Fruit fly (Drosophila melanogaster): ENCODE results near the gene NANS.
A peak's percentile ranks its signal among the peaks of the same experiment; 100 is the strongest.

Gene NANS

dm6 chr3R:12451376-12451775, 25.0 kb downstream of the NANS start (continued):
- TF ChIP-seq esn (GFP tag; optimal IDR thresholded peaks at IDR 0.05): peak; percentile 3
- no peak for TF ChIP-seq Smox (GFP tag; optimal IDR thresholded peaks at IDR 0.05)
- no peak for TF ChIP-seq CG6808 (GFP tag; optimal IDR thresholded peaks at IDR 0.05)
- no peak for TF ChIP-seq achi (GFP tag; optimal IDR thresholded peaks at IDR 0.05)
- TF ChIP-seq dsx (GFP tag; optimal IDR thresholded peaks at IDR 0.05; ENCODE audit: poor library complexity, severe bottlenecking): no peak
- TF ChIP-seq Sox14 (GFP tag; optimal IDR thresholded peaks at IDR 0.05): no peak
- TF ChIP-seq CG3032 (tag; optimal IDR thresholded peaks at IDR 0.05): peak; percentile 23
- TF ChIP-seq spab (GFP tag; optimal IDR thresholded peaks at IDR 0.05): peak; percentile 17
- no peak for TF ChIP-seq Lpt (GFP tag; optimal IDR thresholded peaks at IDR 0.05)
- no peak for TF ChIP-seq CG9139 (GFP tag; optimal IDR thresholded peaks at IDR 0.05)
- TF ChIP-seq CG6792 (GFP tag; optimal IDR thresholded peaks at IDR 0.05): no peak
- TF ChIP-seq Gug (GFP tag; IDR thresholded peaks at IDR 0.05): peak; percentile 32; the same call in 1 of the 2 replicates
- no peak for TF ChIP-seq cyc (GFP tag; optimal IDR thresholded peaks at IDR 0.05)
- TF ChIP-seq CG6854 (GFP tag; optimal IDR thresholded peaks at IDR 0.05): no peak
- TF ChIP-seq Eip93F (GFP tag; optimal IDR thresholded peaks at IDR 0.05): no peak
- TF ChIP-seq CG10631 (GFP tag; optimal IDR thresholded peaks at IDR 0.05): no peak
- TF ChIP-seq eg (GFP tag; IDR thresholded peaks at IDR 0.05): peak; percentile 65; the same call in 1 of the 3 replicates
- TF ChIP-seq net (GFP tag; optimal IDR thresholded peaks at IDR 0.05): peak; percentile 30
- TF ChIP-seq Sox15 (GFP tag; optimal IDR thresholded peaks at IDR 0.05): no peak
- no peak for TF ChIP-seq CG1621 (tag; optimal IDR thresholded peaks at IDR 0.05)
- no peak for TF ChIP-seq Met (GFP tag; optimal IDR thresholded peaks at IDR 0.05)
- no peak for TF ChIP-seq vri (GFP tag; optimal IDR thresholded peaks at IDR 0.05)
- TF ChIP-seq fd85E (GFP tag; optimal IDR thresholded peaks at IDR 0.05): no peak
- TF ChIP-seq CG8119 (GFP tag; IDR thresholded peaks at IDR 0.05): peak; percentile 53; the same call in 2 of the 3 replicates
- peak; percentile 50; the same call in 1 of the 2 replicates for TF ChIP-seq CG11294 (GFP tag; IDR thresholded peaks at IDR 0.05)
- TF ChIP-seq fkh (GFP tag; optimal IDR thresholded peaks at IDR 0.05): no peak
- TF ChIP-seq CG6276 (GFP tag; optimal IDR thresholded peaks at IDR 0.05): no peak
- peak; percentile 58 for TF ChIP-seq CG32006 (GFP tag; optimal IDR thresholded peaks at IDR 0.05)
- TF ChIP-seq fd59A (GFP tag; optimal IDR thresholded peaks at IDR 0.05): no peak
- peak; percentile 70 for TF ChIP-seq CG6163 (GFP tag; IDR thresholded peaks at IDR 0.05)
- TF ChIP-seq Ets21C (GFP tag; optimal IDR thresholded peaks at IDR 0.05): no peak
- no peak for TF ChIP-seq CG34406 (GFP tag; optimal IDR thresholded peaks at IDR 0.05)
- TF ChIP-seq CG15336 (GFP tag; IDR thresholded peaks at IDR 0.05): peak; percentile 71
- TF ChIP-seq Sox102F (GFP tag; optimal IDR thresholded peaks at IDR 0.05): no peak
- TF ChIP-seq acj6 (GFP tag; optimal IDR thresholded peaks at IDR 0.05): no peak
- TF ChIP-seq Blimp-1 (GFP tag; optimal IDR thresholded peaks at IDR 0.05): no peak
- TF ChIP-seq Eip78C (GFP tag): peak; percentile 76

- TF ChIP-seq CG15336 (GFP tag; IDR thresholded peaks at IDR 0.05): peak; percentile 29; the same call in 1 of the 2 replicates
- no peak for TF ChIP-seq fd59A (GFP tag; optimal IDR thresholded peaks at IDR 0.05)
- peak; percentile 28 for TF ChIP-seq dsx (GFP tag; optimal IDR thresholded peaks at IDR 0.05; ENCODE audit: poor library complexity, severe bottlenecking)
- peak; percentile 22 for TF ChIP-seq Eip78C (GFP tag)
- TF ChIP-seq CG8632 (GFP tag; optimal IDR thresholded peaks at IDR 0.05): no peak
- TF ChIP-seq eg (GFP tag; IDR thresholded peaks at IDR 0.05): peak; percentile 52; the same call in 2 of the 3 replicates
- no peak for TF ChIP-seq Eip93F (GFP tag; optimal IDR thresholded peaks at IDR 0.05)
These were observed 25.6 kb downstream of the NANS start, which contains the start of gene CG5509 for dm6 chr3R:12451888-12452514. TSS of gene CG5509 (plus strand) at chr3R:12452464.

- no peak for TF ChIP-seq vri (GFP tag; optimal IDR thresholded peaks at IDR 0.05)
- TF ChIP-seq CG10669 (GFP tag; optimal IDR thresholded peaks at IDR 0.05): no peak
- no peak for TF ChIP-seq CG6163 (GFP tag; IDR thresholded peaks at IDR 0.05)
- no peak for TF ChIP-seq Smox (GFP tag; optimal IDR thresholded peaks at IDR 0.05)
- TF ChIP-seq CG16779 (tag; optimal IDR thresholded peaks at IDR 0.05): no peak
- no peak for TF ChIP-seq CG11762 (GFP tag; optimal IDR thresholded peaks at IDR 0.05; ENCODE audit: insufficient read depth)
- no peak for TF ChIP-seq fkh (GFP tag; optimal IDR thresholded peaks at IDR 0.05)
- no peak for TF ChIP-seq dac (GFP tag; optimal IDR thresholded peaks at IDR 0.05)
- no peak for TF ChIP-seq Ets21C (GFP tag; optimal IDR thresholded peaks at IDR 0.05)
- no peak for TF ChIP-seq CG6808 (GFP tag; optimal IDR thresholded peaks at IDR 0.05)
- no peak for TF ChIP-seq ss (GFP tag; optimal IDR thresholded peaks at IDR 0.05)
- TF ChIP-seq fd59A (GFP tag; optimal IDR thresholded peaks at IDR 0.05): no peak
- TF ChIP-seq achi (GFP tag; optimal IDR thresholded peaks at IDR 0.05): no peak
- no peak for TF ChIP-seq svp (GFP tag)
- no peak for TF ChIP-seq CG3032 (tag; optimal IDR thresholded peaks at IDR 0.05)
- no peak for TF ChIP-seq spab (GFP tag; optimal IDR thresholded peaks at IDR 0.05)
- no peak for TF ChIP-seq net (GFP tag; optimal IDR thresholded peaks at IDR 0.05)
- no peak for TF ChIP-seq Hr38 (GFP tag; optimal IDR thresholded peaks at IDR 0.05)
These were observed 28.1 kb downstream of the NANS start for dm6 chr3R:12454492-12454891.
